Worm (Caenorhabditis elegans): Measurements from ENCODE around the gene Y67D8B.2.

The Y67D8B.2 gene

DNA sequence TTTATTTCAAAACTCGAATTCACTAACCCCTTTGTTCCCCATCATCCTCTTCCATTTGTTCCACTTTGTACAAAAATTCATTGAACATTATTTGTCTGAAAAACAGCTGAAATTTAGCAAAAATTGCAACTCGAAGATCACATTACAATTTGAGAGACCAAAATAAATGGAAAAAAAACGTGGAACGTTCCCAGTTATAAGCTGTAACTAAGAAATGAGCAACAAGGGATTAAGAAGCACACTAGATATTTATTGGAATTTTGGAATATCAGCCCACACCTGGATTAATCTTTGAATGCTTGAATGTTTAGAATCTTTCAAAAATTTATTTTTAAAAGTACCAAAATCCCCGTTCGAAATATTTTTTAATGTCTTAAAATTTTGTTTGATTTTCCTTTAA, at the start of gene Y67D8B.2:
TSS of gene Y67D8B.2 (minus strand) at position 101 of the 400 bp plus-strand sequence.
- TF ChIP-seq syd-9 (tag; optimal IDR thresholded peaks at IDR 0.05) (no peak), ceh-30 (tag; optimal IDR thresholded peaks at IDR 0.05) (no peak), K09A11.1 (tag; optimal IDR thresholded peaks at IDR 0.05; ENCODE audit: insufficient read depth) (no peak), fkh-6 (tag; optimal IDR thresholded peaks at IDR 0.05) (no peak), F13H6.1 (tag; optimal IDR thresholded peaks at IDR 0.05) (no peak), pqm-1 (tag; optimal IDR thresholded peaks at IDR 0.05) (no peak), hlh-15 (tag; optimal IDR thresholded peaks at IDR 0.05) (no peak), che-1 (tag; optimal IDR thresholded peaks at IDR 0.05) (no peak), zip-5 (tag; optimal IDR thresholded peaks at IDR 0.05) (no peak), sox-2 (GFP tag; IDR thresholded peaks at IDR 0.05) (no peak), elt-2 (tag; optimal IDR thresholded peaks at IDR 0.05) (no peak), fkh-10 (GFP tag; optimal IDR thresholded peaks at IDR 0.05) (no peak), ceh-31 (tag; optimal IDR thresholded peaks at IDR 0.05) (no peak), ceh-18 (tag; optimal IDR thresholded peaks at IDR 0.05) (no peak), madf-2 (tag; optimal IDR thresholded peaks at IDR 0.05) (no peak), unc-42 (tag; optimal IDR thresholded peaks at IDR 0.05) (no peak), nfya-1 (tag; optimal IDR thresholded peaks at IDR 0.05) (no peak), sox-4 (tag; optimal IDR thresholded peaks at IDR 0.05) (no peak), ceh-45 (GFP tag; IDR thresholded peaks at IDR 0.05) (no peak), T23F11.4 (GFP tag; optimal IDR thresholded peaks at IDR 0.05) (no peak)

DNA sequence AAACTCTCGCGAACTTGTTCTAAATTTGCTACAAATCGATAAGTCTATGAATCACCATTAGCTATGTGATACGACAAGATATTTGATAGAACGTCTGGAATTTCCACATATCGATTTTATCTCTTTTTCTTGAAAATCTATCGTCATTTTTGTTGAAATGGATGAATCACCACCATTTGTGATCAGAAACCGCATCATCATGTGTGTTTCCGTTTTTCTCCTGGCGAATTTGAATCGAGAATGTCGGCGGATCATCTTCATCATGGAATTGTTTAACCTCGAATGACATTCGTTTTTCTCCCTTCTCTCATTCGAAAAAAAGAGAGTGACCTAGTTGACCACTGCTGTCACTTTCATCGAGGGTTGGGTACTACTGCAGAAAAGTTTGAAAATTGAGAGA, 42.9 kb upstream of the Y67D8B.2 start:
- no peak for TF ChIP-seq ceh-30 (tag; optimal IDR thresholded peaks at IDR 0.05)
- no peak for TF ChIP-seq ceh-14 (tag; optimal IDR thresholded peaks at IDR 0.05)
- TF ChIP-seq pax-1 (tag; optimal IDR thresholded peaks at IDR 0.05): no peak
- no peak for TF ChIP-seq lim-6 (tag; optimal IDR thresholded peaks at IDR 0.05)
- no peak for TF ChIP-seq unc-86 (tag; optimal IDR thresholded peaks at IDR 0.05)
- TF ChIP-seq ceh-18 (tag; optimal IDR thresholded peaks at IDR 0.05): no peak
- TF ChIP-seq ceh-19 (GFP tag; optimal IDR thresholded peaks at IDR 0.05): no peak
- no peak for TF ChIP-seq ceh-6 (GFP tag; optimal IDR thresholded peaks at IDR 0.05)
- no peak for TF ChIP-seq dmd-4 (tag; optimal IDR thresholded peaks at IDR 0.05; ENCODE audit: borderline replicate concordance)
- TF ChIP-seq ceh-48 (tag; optimal IDR thresholded peaks at IDR 0.05): no peak
- no peak for TF ChIP-seq ama-1 (optimal IDR thresholded peaks at IDR 0.05)
- TF ChIP-seq madf-2 (tag; optimal IDR thresholded peaks at IDR 0.05): no peak

- TF ChIP-seq ref-2 (tag; optimal IDR thresholded peaks at IDR 0.05): peak; percentile 21
- TF ChIP-seq lin-11 (tag; optimal IDR thresholded peaks at IDR 0.05): no peak
- TF ChIP-seq unc-86 (tag; optimal IDR thresholded peaks at IDR 0.05): no peak
- peak; percentile 30 for TF ChIP-seq elt-2 (tag; optimal IDR thresholded peaks at IDR 0.05)
- TF ChIP-seq ceh-18 (tag; optimal IDR thresholded peaks at IDR 0.05): peak; percentile 39
- no peak for TF ChIP-seq tbx-2 (tag; optimal IDR thresholded peaks at IDR 0.05)
- TF ChIP-seq pros-1 (tag; optimal IDR thresholded peaks at IDR 0.05): peak; percentile 20
- peak; percentile 4 for TF ChIP-seq ets-4 (tag; optimal IDR thresholded peaks at IDR 0.05)
- TF ChIP-seq unc-55 (GFP tag; optimal IDR thresholded peaks at IDR 0.05): peak; percentile 84
- TF ChIP-seq pqm-1 (tag; optimal IDR thresholded peaks at IDR 0.05): no peak
- peak; percentile 43 for TF ChIP-seq Y22D7AL.16 (tag; optimal IDR thresholded peaks at IDR 0.05)
Measured at ce11 chrIV:3233429-3233885, 42.1 kb upstream of the Y67D8B.2 start.

ce11 chrIV:3232694-3233372, 41.5 kb upstream of the Y67D8B.2 start:
- TF ChIP-seq hlh-15 (tag; optimal IDR thresholded peaks at IDR 0.05) (no peak), ttx-3 (tag; optimal IDR thresholded peaks at IDR 0.05) (no peak), eyg-1 (tag; optimal IDR thresholded peaks at IDR 0.05) (no peak), F13H6.1 (tag; optimal IDR thresholded peaks at IDR 0.05) (peak; percentile 47), Y22D7AL.16 (tag; optimal IDR thresholded peaks at IDR 0.05) (no peak), odd-2 (tag; optimal IDR thresholded peaks at IDR 0.05) (peak; percentile 26), mec-3 (tag; optimal IDR thresholded peaks at IDR 0.05; ENCODE audit: borderline replicate concordance) (no peak), ceh-48 (tag; optimal IDR thresholded peaks at IDR 0.05) (no peak), ceh-45 (GFP tag; IDR thresholded peaks at IDR 0.05) (no peak; the same call in 1 of the 2 replicates), ceh-14 (tag; optimal IDR thresholded peaks at IDR 0.05) (no peak), gmeb-2 (tag; optimal IDR thresholded peaks at IDR 0.05) (no peak), dve-1 (tag; optimal IDR thresholded peaks at IDR 0.05) (no peak), fax-1 (tag; optimal IDR thresholded peaks at IDR 0.05) (no peak), ztf-16 (tag; optimal IDR thresholded peaks at IDR 0.05) (no peak), sdc-2 (tag; optimal IDR thresholded peaks at IDR 0.05) (peak; percentile 57), pros-1 (tag; optimal IDR thresholded peaks at IDR 0.05) (no peak), sox-4 (tag; optimal IDR thresholded peaks at IDR 0.05) (no peak), unc-42 (tag; optimal IDR thresholded peaks at IDR 0.05) (no peak), rnt-1 (tag; optimal IDR thresholded peaks at IDR 0.05) (peak; percentile 86), hlh-6 (tag; optimal IDR thresholded peaks at IDR 0.05) (peak; percentile 67), ceh-19 (GFP tag; optimal IDR thresholded peaks at IDR 0.05) (no peak)
